Worm (Caenorhabditis elegans): ENCODE measurements around the gene sdz-33.

Gene sdz-33

ce11 chrIII:11938525-11938924, 31.2 kb downstream of the sdz-33 start:
- TF ChIP-seq mec-3 (tag; optimal IDR thresholded peaks at IDR 0.05; ENCODE audit: borderline replicate concordance) (no peak), rnt-1 (tag; optimal IDR thresholded peaks at IDR 0.05) (no peak), hlh-13 (GFP tag; optimal IDR thresholded peaks at IDR 0.05) (no peak), pax-1 (tag; optimal IDR thresholded peaks at IDR 0.05) (no peak), C08G9.2 (tag; optimal IDR thresholded peaks at IDR 0.05) (no peak), ceh-48 (tag; optimal IDR thresholded peaks at IDR 0.05) (no peak), dve-1 (tag; optimal IDR thresholded peaks at IDR 0.05) (no peak), unc-3 (GFP tag; conservative IDR thresholded peaks at IDR 0.05) (no peak), unc-3 (tag; optimal IDR thresholded peaks at IDR 0.05) (no peak), gmeb-2 (tag; optimal IDR thresholded peaks at IDR 0.05) (no peak), eyg-1 (tag; optimal IDR thresholded peaks at IDR 0.05) (no peak), pros-1 (tag; optimal IDR thresholded peaks at IDR 0.05) (no peak), ttx-3 (tag; optimal IDR thresholded peaks at IDR 0.05) (no peak), tbx-7 (tag; optimal IDR thresholded peaks at IDR 0.05) (no peak), ets-4 (tag; optimal IDR thresholded peaks at IDR 0.05) (no peak), fkh-10 (GFP tag; optimal IDR thresholded peaks at IDR 0.05) (no peak)

ce11 chrIII:11942664-11943063, 35.4 kb downstream of the sdz-33 start:
- TF ChIP-seq ceh-18 (tag; optimal IDR thresholded peaks at IDR 0.05), result peak; percentile 79
- peak; percentile 58 for TF ChIP-seq ceh-34 (tag; optimal IDR thresholded peaks at IDR 0.05)
- no peak for TF ChIP-seq elt-2 (tag; optimal IDR thresholded peaks at IDR 0.05)
- TF ChIP-seq hlh-13 (GFP tag; optimal IDR thresholded peaks at IDR 0.05), result no peak
- TF ChIP-seq npax-4 (tag; optimal IDR thresholded peaks at IDR 0.05), result no peak
- no peak for TF ChIP-seq sox-2 (GFP tag; IDR thresholded peaks at IDR 0.05)
- peak; percentile 5 for TF ChIP-seq C08G9.2 (tag; optimal IDR thresholded peaks at IDR 0.05)
- no peak for TF ChIP-seq ceh-45 (GFP tag; IDR thresholded peaks at IDR 0.05)
- TF ChIP-seq nfya-1 (tag; optimal IDR thresholded peaks at IDR 0.05), result peak; percentile 64
- TF ChIP-seq pat-9 (tag; optimal IDR thresholded peaks at IDR 0.05), result peak; percentile 53
- TF ChIP-seq nhr-11 (tag; optimal IDR thresholded peaks at IDR 0.05), result no peak
- TF ChIP-seq mec-3 (tag; optimal IDR thresholded peaks at IDR 0.05; ENCODE audit: borderline replicate concordance), result no peak
- TF ChIP-seq pha-2 (tag; optimal IDR thresholded peaks at IDR 0.05), result no peak
- peak; percentile 83 for TF ChIP-seq unc-55 (GFP tag; optimal IDR thresholded peaks at IDR 0.05)
- peak; percentile 34 for TF ChIP-seq tbx-2 (tag; optimal IDR thresholded peaks at IDR 0.05)
- peak; percentile 34 for TF ChIP-seq ceh-31 (tag; optimal IDR thresholded peaks at IDR 0.05)
- no peak for TF ChIP-seq pros-1 (tag; optimal IDR thresholded peaks at IDR 0.05)
- TF ChIP-seq C38D4.7 (GFP tag; optimal IDR thresholded peaks at IDR 0.05), result no peak
- peak; percentile 60 for TF ChIP-seq rnt-1 (tag; optimal IDR thresholded peaks at IDR 0.05)

- TF ChIP-seq hlh-8 (tag; optimal IDR thresholded peaks at IDR 0.05), result peak; percentile 87
- peak; percentile 51 for TF ChIP-seq fkh-6 (tag; optimal IDR thresholded peaks at IDR 0.05)
- TF ChIP-seq ama-1 (optimal IDR thresholded peaks at IDR 0.05), result no peak
- no peak for TF ChIP-seq pax-1 (tag; optimal IDR thresholded peaks at IDR 0.05)
- TF ChIP-seq pros-1 (tag; optimal IDR thresholded peaks at IDR 0.05), result no peak
- TF ChIP-seq ets-4 (tag; optimal IDR thresholded peaks at IDR 0.05), result peak; percentile 97
- no peak for TF ChIP-seq C38D4.7 (GFP tag; optimal IDR thresholded peaks at IDR 0.05)
- peak; percentile 48 for TF ChIP-seq ahr-1 (tag; optimal IDR thresholded peaks at IDR 0.05)
- TF ChIP-seq hlh-15 (tag; optimal IDR thresholded peaks at IDR 0.05), result peak; percentile 18
- no peak for TF ChIP-seq che-1 (tag; optimal IDR thresholded peaks at IDR 0.05)
- peak; percentile 73 for TF ChIP-seq zip-5 (tag; optimal IDR thresholded peaks at IDR 0.05)
- no peak for TF ChIP-seq hlh-13 (GFP tag; optimal IDR thresholded peaks at IDR 0.05)
- no peak for TF ChIP-seq pat-9 (tag; optimal IDR thresholded peaks at IDR 0.05)
- TF ChIP-seq odd-2 (tag; optimal IDR thresholded peaks at IDR 0.05), result no peak
- TF ChIP-seq lim-6 (tag; optimal IDR thresholded peaks at IDR 0.05), result peak; percentile 81
- no peak for TF ChIP-seq ceh-45 (GFP tag; IDR thresholded peaks at IDR 0.05)
- TF ChIP-seq pha-4 (tag; optimal IDR thresholded peaks at IDR 0.05), result no peak
- peak; percentile 96 for TF ChIP-seq tbx-7 (tag; optimal IDR thresholded peaks at IDR 0.05)
- TF ChIP-seq ztf-16 (tag; optimal IDR thresholded peaks at IDR 0.05), result no peak
- no peak for TF ChIP-seq sox-4 (tag; optimal IDR thresholded peaks at IDR 0.05)
- TF ChIP-seq unc-55 (GFP tag; optimal IDR thresholded peaks at IDR 0.05), result no peak
- TF ChIP-seq ceh-14 (tag; optimal IDR thresholded peaks at IDR 0.05), result peak; percentile 47
- peak; percentile 64 for TF ChIP-seq nfya-1 (tag; optimal IDR thresholded peaks at IDR 0.05)
- no peak for TF ChIP-seq npax-4 (tag; optimal IDR thresholded peaks at IDR 0.05)
- TF ChIP-seq pha-2 (tag; optimal IDR thresholded peaks at IDR 0.05), result peak; percentile 42
- TF ChIP-seq ceh-24 (tag; optimal IDR thresholded peaks at IDR 0.05), result no peak
- peak; percentile 94 for TF ChIP-seq tbx-2 (tag; optimal IDR thresholded peaks at IDR 0.05)
- TF ChIP-seq ceh-22 (tag; optimal IDR thresholded peaks at IDR 0.05), result no peak
- TF ChIP-seq ceh-31 (tag; optimal IDR thresholded peaks at IDR 0.05), result peak; percentile 98
- no peak for TF ChIP-seq sox-2 (GFP tag; IDR thresholded peaks at IDR 0.05)
- TF ChIP-seq syd-9 (tag; optimal IDR thresholded peaks at IDR 0.05), result peak; percentile 15
- TF ChIP-seq eyg-1 (tag; optimal IDR thresholded peaks at IDR 0.05), result peak; percentile 70
Measured at ce11 chrIII:11946062-11946749, 38.9 kb downstream of the sdz-33 start.
